Fruit fly (Drosophila melanogaster): ENCODE results near the gene CG12817.

Gene CG12817

DNA sequence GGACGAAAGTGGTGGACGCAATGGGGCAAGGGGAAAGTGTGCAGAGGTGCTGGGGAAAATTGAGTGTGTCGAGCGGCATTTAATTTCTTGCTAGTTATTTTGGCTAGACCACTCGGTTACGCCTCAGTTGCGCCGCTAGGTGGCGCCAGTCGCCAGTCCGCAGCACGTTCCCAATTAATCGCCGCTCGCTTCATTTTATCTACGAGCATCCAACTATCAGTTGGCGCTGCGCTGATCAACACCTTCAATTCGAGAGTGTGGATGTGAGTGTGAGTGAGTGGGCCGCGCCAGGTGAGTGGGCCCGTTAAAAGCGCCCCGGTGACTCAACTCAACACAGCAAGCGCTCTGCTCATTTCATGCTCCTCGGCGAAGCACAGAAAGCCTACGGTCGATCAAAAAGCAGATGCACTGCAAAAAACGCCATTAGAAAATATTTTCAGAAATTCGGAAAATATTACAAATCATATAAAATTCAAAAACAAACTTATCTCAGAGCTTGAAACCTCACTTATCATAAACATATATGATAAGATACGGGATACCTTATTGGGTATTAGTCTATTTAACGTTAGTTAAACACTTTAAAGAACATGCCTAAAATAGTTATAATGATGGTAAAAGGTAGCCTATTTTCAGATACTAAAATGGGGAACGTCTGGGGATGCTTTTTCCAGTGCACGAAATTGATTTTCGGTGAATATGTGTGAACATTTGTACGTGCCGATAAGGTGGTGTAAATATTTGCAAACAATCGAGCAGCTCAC, 43.8 kb upstream of the CG12817 start (continued):
- TF ChIP-seq CG7368 (GFP tag; optimal IDR thresholded peaks at IDR 0.05) (peak; percentile 59), spab (GFP tag; optimal IDR thresholded peaks at IDR 0.05) (peak; percentile 7), CG15336 (GFP tag; IDR thresholded peaks at IDR 0.05) (peak; percentile 88), CG8319 (GFP tag; optimal IDR thresholded peaks at IDR 0.05) (peak; percentile 72), svp (GFP tag) (peak; percentile 97), esn (GFP tag; optimal IDR thresholded peaks at IDR 0.05) (peak; percentile 94), CG11294 (GFP tag; IDR thresholded peaks at IDR 0.05) (peak; percentile 78), acj6 (GFP tag; optimal IDR thresholded peaks at IDR 0.05) (peak; percentile 84), Eip78C (GFP tag) (peak; percentile 95), Eip93F (GFP tag; optimal IDR thresholded peaks at IDR 0.05) (peak; percentile 50), CG6792 (GFP tag; optimal IDR thresholded peaks at IDR 0.05) (peak; percentile 83), Eip75B (GFP tag; optimal IDR thresholded peaks at IDR 0.05) (peak; percentile 83), Sox14 (GFP tag; optimal IDR thresholded peaks at IDR 0.05) (peak; percentile 89), Ets21C (GFP tag; optimal IDR thresholded peaks at IDR 0.05) (peak; percentile 91), CG8119 (GFP tag; IDR thresholded peaks at IDR 0.05) (peak; percentile 92), pdm3 (GFP tag; optimal IDR thresholded peaks at IDR 0.05) (peak; percentile 87), Hr39 (GFP tag; optimal IDR thresholded peaks at IDR 0.05) (peak; percentile 95), CG6808 (GFP tag; optimal IDR thresholded peaks at IDR 0.05) (peak; percentile 30), Ets96B (tag; optimal IDR thresholded peaks at IDR 0.05) (peak; percentile 49), CG11902 (GFP tag; optimal IDR thresholded peaks at IDR 0.05) (peak; percentile 83), CG6854 (GFP tag; optimal IDR thresholded peaks at IDR 0.05) (peak; percentile 78), ss (GFP tag; optimal IDR thresholded peaks at IDR 0.05) (peak in 1 of 2 experiments; percentile 31), CG3919 (GFP tag; optimal IDR thresholded peaks at IDR 0.05) (peak; percentile 80)

- peak; percentile 35 for TF ChIP-seq Hr4 (GFP tag; optimal IDR thresholded peaks at IDR 0.05)
- TF ChIP-seq Hr39 (GFP tag; optimal IDR thresholded peaks at IDR 0.05), result peak; percentile 1
- peak; percentile 22 for TF ChIP-seq OdsH (GFP tag; optimal IDR thresholded peaks at IDR 0.05)
- peak; percentile 25; the same call in 1 of the 2 replicates for TF ChIP-seq CG11294 (GFP tag; IDR thresholded peaks at IDR 0.05)
- peak; percentile 0 for TF ChIP-seq Sox14 (GFP tag; optimal IDR thresholded peaks at IDR 0.05)
- TF ChIP-seq CG32006 (GFP tag; optimal IDR thresholded peaks at IDR 0.05), result peak; percentile 49
- TF ChIP-seq CG3919 (GFP tag; optimal IDR thresholded peaks at IDR 0.05), result no peak
- TF ChIP-seq Eip75B (GFP tag; optimal IDR thresholded peaks at IDR 0.05), result peak; percentile 8
- TF ChIP-seq svp (GFP tag), result peak; percentile 60
- TF ChIP-seq CG15336 (GFP tag; IDR thresholded peaks at IDR 0.05), result 0 out of 2 replicates have a peak, but pooled peaks have one; percentile 18
- TF ChIP-seq Eip78C (GFP tag), result peak; percentile 37
- TF ChIP-seq CG31627 (GFP tag; optimal IDR thresholded peaks at IDR 0.05), result peak; percentile 17
- no peak for TF ChIP-seq CG4318 (GFP tag; optimal IDR thresholded peaks at IDR 0.05)
- TF ChIP-seq net (GFP tag; optimal IDR thresholded peaks at IDR 0.05), result peak; percentile 25
- TF ChIP-seq CG16779 (tag; optimal IDR thresholded peaks at IDR 0.05), result no peak
- peak; percentile 29; the same call in 1 of the 3 replicates for TF ChIP-seq CG8119 (GFP tag; IDR thresholded peaks at IDR 0.05)
- TF ChIP-seq Hr38 (GFP tag; optimal IDR thresholded peaks at IDR 0.05), result no peak
- peak; percentile 42; the same call in 2 of the 3 replicates for TF ChIP-seq CG6163 (GFP tag; IDR thresholded peaks at IDR 0.05)
- TF ChIP-seq Lpt (GFP tag; optimal IDR thresholded peaks at IDR 0.05), result no peak
These were observed 42.3 kb upstream of the CG12817 start for dm6 chr3R:10266624-10267492.

DNA sequence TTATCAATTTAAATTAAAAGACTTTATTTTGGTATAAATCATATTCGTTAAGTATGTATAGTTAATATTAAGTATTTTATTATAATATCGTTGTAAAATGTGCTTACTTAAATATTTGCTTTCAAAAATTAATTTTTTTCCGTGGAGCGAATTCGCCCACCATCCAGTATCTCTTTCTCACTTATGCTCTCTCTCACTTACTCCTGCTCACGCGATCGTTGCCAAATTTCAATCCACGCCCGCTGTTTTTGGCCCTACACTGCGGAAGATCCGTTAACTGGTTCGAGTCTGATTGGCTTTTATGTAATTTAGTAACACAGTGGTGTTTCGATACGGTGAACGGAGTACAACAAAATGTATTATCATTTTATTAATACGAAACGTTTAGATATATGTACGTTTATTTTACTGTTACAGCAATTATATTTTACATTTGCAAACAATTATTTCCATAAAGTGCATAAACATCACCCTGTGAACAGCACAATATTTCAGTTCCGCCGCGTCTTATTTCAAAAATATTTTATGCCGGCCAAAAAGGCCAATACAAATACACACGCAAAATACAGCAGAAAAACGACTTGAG, 41.1 kb upstream of the CG12817 start:
- TF ChIP-seq eg (GFP tag; IDR thresholded peaks at IDR 0.05) (peak; percentile 78), CG6854 (GFP tag; optimal IDR thresholded peaks at IDR 0.05) (peak; percentile 51), CG6808 (GFP tag; optimal IDR thresholded peaks at IDR 0.05) (no peak), achi (GFP tag; optimal IDR thresholded peaks at IDR 0.05) (peak; percentile 71), CG15336 (GFP tag; IDR thresholded peaks at IDR 0.05) (peak; percentile 84), CG16779 (tag; optimal IDR thresholded peaks at IDR 0.05) (no peak), CG3032 (tag; optimal IDR thresholded peaks at IDR 0.05) (no peak), spab (GFP tag; optimal IDR thresholded peaks at IDR 0.05) (no peak), lz (GFP tag; optimal IDR thresholded peaks at IDR 0.05) (peak; percentile 80), net (GFP tag; optimal IDR thresholded peaks at IDR 0.05) (peak; percentile 62), svp (GFP tag) (peak; percentile 90), Smox (GFP tag; optimal IDR thresholded peaks at IDR 0.05) (peak; percentile 72), Eip93F (GFP tag; optimal IDR thresholded peaks at IDR 0.05) (peak; percentile 46), Hr4 (GFP tag; optimal IDR thresholded peaks at IDR 0.05) (peak; percentile 22), fkh (GFP tag; optimal IDR thresholded peaks at IDR 0.05) (no peak), Eip75B (GFP tag; optimal IDR thresholded peaks at IDR 0.05) (peak; percentile 59), Eip78C (GFP tag) (peak; percentile 90), CG8119 (GFP tag; IDR thresholded peaks at IDR 0.05) (peak; percentile 79), esn (GFP tag; optimal IDR thresholded peaks at IDR 0.05) (peak; percentile 80), dsx (GFP tag; optimal IDR thresholded peaks at IDR 0.05; ENCODE audit: poor library complexity, severe bottlenecking) (peak; percentile 4), Met (GFP tag; optimal IDR thresholded peaks at IDR 0.05) (peak; percentile 76), dac (GFP tag; optimal IDR thresholded peaks at IDR 0.05) (no peak)
